Fruit fly (Drosophila melanogaster) whole organism, embryonic: ENCODE data around the gene usp.

Source experiments
- Abd-B ChIP-seq: fragments of 200-800 bp; sonication (Bioruptor generic); optimal IDR thresholded peaks from 2 replicates; lab custom pipeline; 2018; ENCODE audit warnings: missing biosample characterization, mild to moderate bottlenecking, missing genetic modification characterization, moderate library complexity
- Asciz ChIP-seq: fragments of 200-800 bp; sonication (Bioruptor generic); optimal IDR thresholded peaks from 2 replicates; lab custom pipeline; 2017; ENCODE audit warnings: missing biosample characterization, mild to moderate bottlenecking, missing genetic modification characterization, missing genetic modification reagents
- Atf3 ChIP-seq: fragments of 200-800 bp; sonication (Bioruptor generic); optimal IDR thresholded peaks from 3 replicates; lab custom pipeline; 2016; ENCODE audit warnings: missing biosample characterization, missing genetic modification characterization
- Bdp1 ChIP-seq: fragments of 200-800 bp; sonication (Bioruptor generic); optimal IDR thresholded peaks from 3 replicates; lab custom pipeline; 2016; ENCODE audit warnings: missing biosample characterization, missing genetic modification characterization
- Blimp-1 ChIP-seq: fragments of 200-800 bp; sonication (Bioruptor generic); optimal IDR thresholded peaks from 3 replicates; lab custom pipeline; 2018; ENCODE audit warnings: missing biosample characterization, missing genetic modification characterization, mild to moderate bottlenecking, moderate library complexity, missing genetic modification reagents
- CG10321 ChIP-seq: fragments of 200-800 bp; sonication (Bioruptor generic); IDR thresholded peaks from 2 replicates; pipeline ENCODE4 v1.3.6; 2022; ENCODE audit warnings: missing biosample characterization, missing genetic modification characterization
- CG11398 ChIP-seq: fragments of 200-800 bp; sonication (Bioruptor generic); optimal IDR thresholded peaks from 2 replicates; lab custom pipeline; 2016; ENCODE audit warnings: missing biosample characterization, missing genetic modification characterization
- CG11456 ChIP-seq: fragments of 200-800 bp; sonication (Bioruptor generic); IDR thresholded peaks from 3 replicates; pipeline ENCODE4 v1.3.6; 2022; ENCODE audit warnings: missing biosample characterization, missing genetic modification characterization
- CG12236 ChIP-seq: fragments of 200-800 bp; sonication (Bioruptor generic); optimal IDR thresholded peaks from 2 replicates; lab custom pipeline; 2016; ENCODE audit warnings: missing biosample characterization, missing genetic modification characterization
- CG1233 ChIP-seq: fragments of 200-800 bp; sonication (Bioruptor generic); optimal IDR thresholded peaks from 4 replicates; lab custom pipeline; 2018; ENCODE audit warnings: missing biosample characterization, mild to moderate bottlenecking, missing genetic modification characterization
- CG13624 ChIP-seq: fragments of 200-800 bp; sonication (Bioruptor generic); optimal IDR thresholded peaks from 2 replicates; lab custom pipeline; 2016; ENCODE audit warnings: missing biosample characterization, missing genetic modification characterization
- CG1603 ChIP-seq: fragments of 200-800 bp; sonication (Bioruptor generic); optimal IDR thresholded peaks from 2 replicates; lab custom pipeline; 2019; ENCODE audit warnings: missing biosample characterization, mild to moderate bottlenecking, missing genetic modification characterization, moderate library complexity
- CG1647 ChIP-seq: fragments of 200-800 bp; sonication (Bioruptor generic); optimal IDR thresholded peaks from 3 replicates; lab custom pipeline; 2016; ENCODE audit warnings: missing biosample characterization, missing genetic modification characterization
- CG16863 ChIP-seq: fragments of 200-800 bp; sonication (Bioruptor generic); optimal IDR thresholded peaks from 3 replicates; lab custom pipeline; 2016; ENCODE audit warnings: missing biosample characterization, missing genetic modification characterization
- CG17186 ChIP-seq: fragments of 200-800 bp; sonication (Bioruptor generic); optimal IDR thresholded peaks from 3 replicates; lab custom pipeline; 2017; ENCODE audit warnings: missing biosample characterization, missing genetic modification reagents, missing genetic modification characterization
- CG18619 ChIP-seq: fragments of 200-800 bp; sonication (Bioruptor generic); optimal IDR thresholded peaks from 3 replicates; lab custom pipeline; 2017; ENCODE audit warnings: missing biosample characterization, mild to moderate bottlenecking, missing genetic modification characterization
- CG31388 ChIP-seq: fragments of 200-800 bp; sonication (Bioruptor generic); optimal IDR thresholded peaks from 2 replicates; lab custom pipeline; 2016; ENCODE audit warnings: missing biosample characterization, missing genetic modification characterization
- CG32532 ChIP-seq: fragments of 200-800 bp; sonication (Bioruptor generic); IDR thresholded peaks from 2 replicates; pipeline ENCODE4 v1.3.6; 2022; ENCODE audit warnings: missing biosample characterization, missing genetic modification characterization
- CG33213 ChIP-seq: fragments of 200-800 bp; sonication (Bioruptor generic); optimal IDR thresholded peaks from 3 replicates; lab custom pipeline; 2016; ENCODE audit warnings: missing biosample characterization, missing genetic modification characterization
- CG3838 ChIP-seq: fragments of 200-800 bp; sonication (Bioruptor generic); optimal IDR thresholded peaks from 3 replicates; lab custom pipeline; 2016; ENCODE audit warnings: missing biosample characterization, missing genetic modification characterization
- CG42726 ChIP-seq: fragments of 200-800 bp; sonication (Bioruptor generic); IDR thresholded peaks from 2 replicates; pipeline ENCODE4 v1.3.6; 2022; ENCODE audit warnings: missing biosample characterization, missing genetic modification characterization; ENCODE audit not compliant: partially characterized antibody
- CG4282 ChIP-seq: fragments of 200-800 bp; sonication (Bioruptor generic); optimal IDR thresholded peaks from 2 replicates; lab custom pipeline; 2016; ENCODE audit warnings: missing biosample characterization, missing genetic modification characterization
- CG6854 ChIP-seq: fragments of 200-800 bp; sonication (Bioruptor generic); optimal IDR thresholded peaks from 3 replicates; lab custom pipeline; 2017; ENCODE audit warnings: missing biosample characterization, mild to moderate bottlenecking, missing genetic modification characterization
- CG7963 ChIP-seq: fragments of 200-800 bp; sonication (Bioruptor generic); IDR thresholded peaks from 3 replicates; pipeline ENCODE4 v1.3.6; 2022; ENCODE audit warnings: missing biosample characterization, missing genetic modification characterization; ENCODE audit not compliant: partially characterized antibody
- CG8478 ChIP-seq: fragments of >200 bp; optimal IDR thresholded peaks from 2 replicates; lab custom pipeline; 2018
- CG9609 ChIP-seq: fragments of 200-800 bp; sonication (Bioruptor generic); optimal IDR thresholded peaks from 3 replicates; lab custom pipeline; 2016; ENCODE audit warnings: missing biosample characterization, missing genetic modification characterization
- E2f1 ChIP-seq: fragments of 200-800 bp; sonication (Bioruptor generic); IDR thresholded peaks from 2 replicates; pipeline ENCODE4 v1.3.6; 2022; ENCODE audit warnings: missing biosample characterization, missing genetic modification characterization
- Fer1 ChIP-seq: fragments of 200-800 bp; sonication (Bioruptor generic); optimal IDR thresholded peaks from 2 replicates; lab custom pipeline; 2017; ENCODE audit warnings: missing biosample characterization, mild to moderate bottlenecking, missing genetic modification characterization
- Kr ChIP-seq: fragments of 200-800 bp; sonication (Bioruptor generic); optimal IDR thresholded peaks from 2 replicates; lab custom pipeline; 2017; ENCODE audit warnings: missing biosample characterization, mild to moderate bottlenecking, missing genetic modification characterization
- MESR4 ChIP-seq: fragments of 200-800 bp; sonication (Bioruptor generic); optimal IDR thresholded peaks from 2 replicates; lab custom pipeline; 2018; ENCODE audit warnings: missing biosample characterization, mild to moderate bottlenecking, missing genetic modification characterization, moderate library complexity
- Mad ChIP-seq: fragments of 200-800 bp; sonication (Bioruptor generic); optimal IDR thresholded peaks from 2 replicates; lab custom pipeline; 2016; ENCODE audit warnings: missing biosample characterization, missing genetic modification characterization
- NfI ChIP-seq: fragments of 200-800 bp; sonication (Bioruptor generic); optimal IDR thresholded peaks from 3 replicates; lab custom pipeline; 2018; ENCODE audit warnings: missing biosample characterization, mild to moderate bottlenecking, missing genetic modification characterization, moderate library complexity
- Spps ChIP-seq: fragments of 200-800 bp; sonication (Bioruptor generic); optimal IDR thresholded peaks from 2 replicates; lab custom pipeline; 2018; ENCODE audit warnings: missing biosample characterization, mild to moderate bottlenecking, missing genetic modification characterization
- Ssrp ChIP-seq: fragments of 200-800 bp; sonication (Bioruptor generic); optimal IDR thresholded peaks from 2 replicates; lab custom pipeline; 2018; ENCODE audit warnings: missing biosample characterization, mild to moderate bottlenecking, missing genetic modification characterization, moderate library complexity
- bcd ChIP-seq: fragments of 200-800 bp; sonication (Bioruptor generic); optimal IDR thresholded peaks from 2 replicates; lab custom pipeline; 2017; ENCODE audit warnings: missing biosample characterization, mild to moderate bottlenecking, missing genetic modification characterization
- caup ChIP-seq: fragments of 200-800 bp; sonication (Bioruptor generic); optimal IDR thresholded peaks from 3 replicates; lab custom pipeline; 2017; ENCODE audit warnings: missing biosample characterization, mild to moderate bottlenecking, missing genetic modification characterization, moderate library complexity; ENCODE audit not compliant: severe bottlenecking
- corto ChIP-seq: fragments of 200-800 bp; sonication (Bioruptor generic); optimal IDR thresholded peaks from 2 replicates; lab custom pipeline; 2016; ENCODE audit warnings: missing biosample characterization, mild to moderate bottlenecking, missing genetic modification characterization, moderate library complexity
- crc ChIP-seq: fragments of 200-800 bp; sonication (Bioruptor generic); optimal IDR thresholded peaks from 2 replicates; lab custom pipeline; 2016; ENCODE audit warnings: missing biosample characterization, missing genetic modification characterization
- en ChIP-seq: fragments of 200-800 bp; sonication (Bioruptor generic); optimal IDR thresholded peaks from 2 replicates; lab custom pipeline; 2016; ENCODE audit warnings: missing biosample characterization, missing genetic modification characterization
- fd96Cb ChIP-seq: fragments of 200-800 bp; sonication (Bioruptor generic); optimal IDR thresholded peaks from 2 replicates; lab custom pipeline; 2018; ENCODE audit warnings: missing biosample characterization, mild to moderate bottlenecking, missing genetic modification characterization, moderate library complexity
- gem ChIP-seq: fragments of 200-800 bp; sonication (Bioruptor generic); optimal IDR thresholded peaks from 2 replicates; lab custom pipeline; 2019; ENCODE audit warnings: missing biosample characterization, mild to moderate bottlenecking, missing genetic modification characterization, moderate library complexity
- lmd ChIP-seq: fragments of 200-800 bp; sonication (Bioruptor generic); IDR thresholded peaks from 2 replicates; pipeline ENCODE4 v1.3.6; 2022; ENCODE audit warnings: missing biosample characterization, missing genetic modification characterization
- mld ChIP-seq: fragments of 200-800 bp; sonication (Bioruptor generic); IDR thresholded peaks from 3 replicates; pipeline ENCODE4 v1.3.6; 2022; ENCODE audit warnings: missing biosample characterization, missing genetic modification characterization; ENCODE audit not compliant: partially characterized antibody
- oc ChIP-seq: fragments of 200-800 bp; sonication (Bioruptor generic); optimal IDR thresholded peaks from 2 replicates; lab custom pipeline; 2018; ENCODE audit warnings: missing biosample characterization, mild to moderate bottlenecking, missing genetic modification characterization, moderate library complexity
- pros ChIP-seq: fragments of 200-800 bp; sonication (Bioruptor generic); optimal IDR thresholded peaks from 3 replicates; lab custom pipeline; 2019; ENCODE audit warnings: missing biosample characterization, mild to moderate bottlenecking, missing genetic modification characterization, moderate library complexity
- psq ChIP-seq: fragments of 200-800 bp; sonication (Bioruptor generic); optimal IDR thresholded peaks from 2 replicates; lab custom pipeline; 2017; ENCODE audit warnings: missing biosample characterization, missing genetic modification characterization
- ro ChIP-seq: fragments of 200-800 bp; sonication (Bioruptor generic); IDR thresholded peaks from 2 replicates; pipeline ENCODE4 v1.3.6; 2022; ENCODE audit warnings: missing biosample characterization, missing genetic modification characterization
- salm ChIP-seq: fragments of 200-800 bp; sonication (Bioruptor generic); optimal IDR thresholded peaks from 2 replicates; lab custom pipeline; 2018; ENCODE audit warnings: missing biosample characterization, mild to moderate bottlenecking, missing genetic modification characterization
- sob ChIP-seq: fragments of 200-800 bp; sonication (Bioruptor generic); IDR thresholded peaks from 2 replicates; pipeline ENCODE4 v1.3.6; 2022; ENCODE audit warnings: missing biosample characterization, missing genetic modification characterization
- stwl ChIP-seq: fragments of 200-800 bp; sonication (Bioruptor generic); optimal IDR thresholded peaks from 3 replicates; lab custom pipeline; 2018; ENCODE audit warnings: missing biosample characterization, mild to moderate bottlenecking, missing genetic modification characterization, moderate library complexity
- zf30C ChIP-seq: fragments of 200-800 bp; sonication (Bioruptor generic); optimal IDR thresholded peaks from 3 replicates; lab custom pipeline; 2018; ENCODE audit warnings: missing biosample characterization, mild to moderate bottlenecking, missing genetic modification characterization

The usp gene

DNA sequence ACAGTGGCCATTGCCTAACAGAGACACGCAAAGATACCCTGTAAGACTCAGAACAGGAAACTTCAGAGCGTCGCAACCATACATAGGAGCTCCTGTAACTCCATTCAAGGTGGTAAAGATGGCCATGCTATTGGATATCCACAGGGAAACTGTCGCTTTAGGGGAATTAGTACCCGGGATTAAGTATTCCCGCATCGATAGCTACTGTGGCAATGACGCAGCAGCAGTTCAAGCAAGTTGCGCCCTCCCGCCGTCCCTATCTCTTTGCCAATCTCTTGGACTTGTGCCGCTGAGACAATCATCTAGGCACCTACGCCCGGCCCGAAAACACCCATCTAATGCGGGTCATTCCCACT, 28.6 kb upstream of the usp start (continued):
- TF ChIP-seq CG1603 (tag; lab: Kevin White, UChicago) (peak; percentile 62), bcd (GFP tag; lab: Kevin White, UChicago) (peak; percentile 65), CG11456 (GFP tag; lab: Robert Waterston, UW) (peak; percentile 65; the same call in 1 of the 3 replicates), pros (GFP tag; lab: Kevin White, UChicago) (no peak), CG16863 (peak; percentile 56), CG17186 (GFP tag; lab: Kevin White, UChicago) (no peak), NfI (GFP tag; lab: Kevin White, UChicago) (peak; percentile 52), ro (GFP tag; lab: Robert Waterston, UW) (0 out of 2 replicates have a peak, but pooled peaks have one; percentile 44), CG8478 (lab: Kevin White, UChicago) (no peak), CG33213 (peak; percentile 11), Kr (GFP tag; lab: Kevin White, UChicago) (no peak), salm (peak; percentile 35), Fer1 (GFP tag; lab: Kevin White, UChicago) (peak; percentile 82), crc (GFP tag; lab: Kevin White, UChicago) (peak; percentile 32), Bdp1 (GFP tag; lab: Kevin White, UChicago) (peak; percentile 9), MESR4 (GFP tag; lab: Kevin White, UChicago) (no peak), Atf3 (GFP tag; lab: Kevin White, UChicago) (peak; percentile 10), CG1233 (GFP tag; lab: Kevin White, UChicago) (no peak), caup (GFP tag; lab: Kevin White, UChicago) (peak; percentile 72), stwl (no peak), CG7963 (GFP tag; lab: Robert Waterston, UW) (no peak), psq (GFP tag; lab: Kevin White, UChicago) (no peak), CG13624 (GFP tag; lab: Kevin White, UChicago) (peak; percentile 76), CG4282 (GFP tag; lab: Kevin White, UChicago) (no peak), E2f1 (GFP tag; lab: Robert Waterston, UW) (peak; percentile 41; the same call in 1 of the 2 replicates), gem (tag; lab: Kevin White, UChicago) (peak; percentile 69), Blimp-1 (GFP tag; lab: Kevin White, UChicago) (peak; percentile 40), CG12236 (GFP tag; lab: Kevin White, UChicago) (no peak), mld (no peak), Asciz (GFP tag; lab: Kevin White, UChicago) (no peak), corto (GFP tag; lab: Kevin White, UChicago) (no peak), Ssrp (peak; percentile 19), CG3838 (GFP tag; lab: Kevin White, UChicago) (no peak), Abd-B (peak; percentile 15), fd96Cb (tag; lab: Kevin White, UChicago) (peak; percentile 30), CG31388 (GFP tag; lab: Kevin White, UChicago) (no peak), CG10321 (GFP tag; lab: Robert Waterston, UW) (no peak), oc (tag; lab: Kevin White, UChicago) (no peak), CG11398 (GFP tag; lab: Kevin White, UChicago) (peak; percentile 46), CG1647 (GFP tag; lab: Kevin White, UChicago) (peak; percentile 28), Spps (tag; lab: Kevin White, UChicago) (no peak), lmd (peak; percentile 84), CG18619 (GFP tag; lab: Kevin White, UChicago) (peak; percentile 42), zf30C (GFP tag; lab: Kevin White, UChicago) (no peak), CG32532 (GFP tag; lab: Robert Waterston, UW) (peak; percentile 79), sob (GFP tag; lab: Robert Waterston, UW) (peak; percentile 77), en (GFP tag; lab: Kevin White, UChicago) (peak; percentile 6), CG6854 (GFP tag; lab: Kevin White, UChicago) (peak; percentile 56), Mad (GFP tag; lab: Kevin White, UChicago) (peak; percentile 14), CG42726 (GFP tag; lab: Robert Waterston, UW) (no peak), CG9609 (GFP tag; lab: Kevin White, UChicago) (peak; percentile 23)
